Worm (Caenorhabditis elegans) whole organism, midembryonic: ENCODE data around the gene dmsr-16.

Source experiments
- T22C8.4 ChIP-seq: fragments of 200-800 bp; sonication (Bioruptor generic); IDR thresholded peaks from 2 replicates; pipeline ENCODE4 v1.3.6; 2022; ENCODE audit warnings: missing genetic modification characterization, missing compliant biosample characterization
- cog-1 ChIP-seq: sonication (generic microtip); optimal IDR thresholded peaks from 2 replicates; lab custom pipeline; 2016; ENCODE audit warnings: missing genetic modification characterization, missing compliant biosample characterization
- flt-1 ChIP-seq: fragments of 200-800 bp; sonication (Bioruptor generic); IDR thresholded peaks from 2 replicates; pipeline ENCODE4 v1.3.6; 2022; ENCODE audit warnings: missing genetic modification characterization, missing compliant biosample characterization
- klf-2 ChIP-seq: fragments of 200-800 bp; sonication (Bioruptor generic); conservative IDR thresholded peaks from 2 replicates; pipeline ENCODE4 v1.3.6; 2022; ENCODE audit warnings: missing genetic modification reagents, missing genetic modification characterization, missing compliant biosample characterization
- med-1 ChIP-seq: sonication (generic microtip); optimal IDR thresholded peaks from 2 replicates; lab custom pipeline; 2017; ENCODE audit warnings: missing genetic modification characterization, mild to moderate bottlenecking, missing compliant biosample characterization, antibody characterized with exemption, missing genetic modification reagents; ENCODE audit not compliant: insufficient read depth
- ref-1 ChIP-seq: fragments of 200-800 bp; sonication (Bioruptor generic); conservative IDR thresholded peaks from 2 replicates; pipeline ENCODE4 v1.3.6; 2022; ENCODE audit warnings: missing genetic modification reagents, missing genetic modification characterization, missing compliant biosample characterization
- tab-1 ChIP-seq: fragments of 200-800 bp; sonication (Bioruptor generic); IDR thresholded peaks from 2 replicates; pipeline ENCODE4 v1.3.6; 2022; ENCODE audit warnings: missing genetic modification characterization, missing compliant biosample characterization
- ztf-23 ChIP-seq: fragments of 200-800 bp; sonication (Bioruptor generic); IDR thresholded peaks from 2 replicates; pipeline ENCODE4 v1.3.6; 2022; ENCODE audit warnings: missing genetic modification reagents, missing genetic modification characterization, missing compliant biosample characterization

DNA sequence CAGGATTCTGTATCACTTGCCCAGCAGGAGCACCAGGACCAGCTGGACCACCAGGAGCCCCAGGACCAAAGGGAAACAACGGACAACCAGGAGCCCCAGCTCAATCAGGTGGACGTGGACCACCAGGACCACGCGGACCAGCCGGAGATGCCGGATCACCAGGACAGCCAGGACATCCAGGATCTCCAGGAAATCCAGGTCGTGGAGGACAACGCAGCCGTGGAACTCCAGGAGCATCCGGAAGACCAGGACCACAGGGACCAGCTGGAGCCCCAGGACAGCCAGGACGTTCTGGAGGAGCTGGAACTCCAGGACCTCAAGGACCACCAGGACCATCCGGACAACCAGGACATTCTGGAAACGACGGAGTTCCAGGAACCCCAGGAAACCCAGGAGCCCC, 27.2 kb upstream of the dmsr-16 start:
- TF ChIP-seq tab-1 (GFP tag; lab: Robert Waterston, UW) (no peak), ztf-23 (GFP tag; lab: Robert Waterston, UW) (no peak), T22C8.4 (no peak), klf-2 (GFP tag; lab: Robert Waterston, UW) (no peak), ref-1 (no peak), cog-1 (tag; lab: Kevin White, UChicago) (no peak), med-1 (GFP tag; lab: Kevin White, UChicago) (no peak), flt-1 (GFP tag; lab: Robert Waterston, UW) (no peak)
